Worm (Caenorhabditis elegans) whole organism, L2 larva: Measurements from ENCODE around the gene npr-10.
A peak's percentile ranks its signal among the peaks of the same experiment; 100 is the strongest.

Experiments
- F13H6.1 ChIP-seq: sonication (generic microtip); optimal IDR thresholded peaks from 2 replicates; lab custom pipeline; 2016; ENCODE audit warnings: missing genetic modification characterization, missing compliant biosample characterization
- Y55F3AM.14 ChIP-seq: fragments of 200-800 bp; sonication (Bioruptor generic); optimal IDR thresholded peaks from 2 replicates; lab custom pipeline; 2018; ENCODE audit warnings: mild to moderate bottlenecking, missing genetic modification characterization, missing compliant biosample characterization
- ZK546.5 ChIP-seq: sonication (generic microtip); optimal IDR thresholded peaks from 2 replicates; lab custom pipeline; 2017; ENCODE audit warnings: missing biosample characterization, missing genetic modification characterization
- ama-1 ChIP-seq: fragments of 150-350 bp; optimal IDR thresholded peaks from 2 replicates; lab custom pipeline; 2018; ENCODE audit warnings: inconsistent platforms
- blmp-1 ChIP-seq: sonication (generic microtip); optimal IDR thresholded peaks from 2 replicates; lab custom pipeline; 2017; ENCODE audit warnings: missing genetic modification characterization, mild to moderate bottlenecking, missing compliant biosample characterization, antibody characterized with exemption, moderate library complexity; ENCODE audit not compliant: insufficient read depth
- ceh-16 ChIP-seq: fragments of 150-350 bp; optimal IDR thresholded peaks from 2 replicates; lab custom pipeline; 2014; ENCODE audit warnings: missing biosample characterization, missing genetic modification characterization
- ceh-82 ChIP-seq: fragments of 150-350 bp; optimal IDR thresholded peaks from 2 replicates; lab custom pipeline; 2014; ENCODE audit warnings: missing biosample characterization, missing genetic modification characterization
- crh-2 ChIP-seq: sonication (generic microtip); optimal IDR thresholded peaks from 2 replicates; lab custom pipeline; 2017; ENCODE audit warnings: missing biosample characterization, missing genetic modification characterization
- dmd-4 ChIP-seq: sonication (generic microtip); optimal IDR thresholded peaks from 2 replicates; lab custom pipeline; 2017; ENCODE audit warnings: missing biosample characterization, missing genetic modification characterization
- elt-1 ChIP-seq: fragments of 150-350 bp; optimal IDR thresholded peaks from 2 replicates; lab custom pipeline; 2014; ENCODE audit warnings: missing biosample characterization, missing genetic modification characterization
- fos-1 ChIP-seq: fragments of 150-350 bp; optimal IDR thresholded peaks from 2 replicates; lab custom pipeline; 2014; ENCODE audit warnings: missing biosample characterization, missing genetic modification characterization
- gmeb-1 ChIP-seq: fragments of 150-350 bp; optimal IDR thresholded peaks from 2 replicates; lab custom pipeline; 2014; ENCODE audit warnings: missing biosample characterization, missing genetic modification characterization
- lin-11 ChIP-seq: fragments of 150-350 bp; sonication (generic microtip); optimal IDR thresholded peaks from 2 replicates; lab custom pipeline; 2014; ENCODE audit warnings: missing biosample characterization, missing genetic modification characterization, inconsistent platforms, mixed read lengths
- lin-13 ChIP-seq: fragments of 150-350 bp; optimal IDR thresholded peaks from 2 replicates; lab custom pipeline; 2014; ENCODE audit warnings: missing biosample characterization, missing genetic modification reagents, missing genetic modification characterization
- lin-39 ChIP-seq: fragments of 150-350 bp; optimal IDR thresholded peaks from 2 replicates; lab custom pipeline; 2014; ENCODE audit warnings: missing biosample characterization, missing genetic modification reagents, missing genetic modification characterization
- lsy-2 ChIP-seq, 2 experiments: fragments of 150-350 bp in 1 of 2; sonication (generic microtip) in 1 of 2; optimal IDR thresholded peaks; 2 replicates each; lab custom pipeline; 2014 to 2017; ENCODE audit warnings: missing biosample characterization in 2 of 2, missing genetic modification characterization in 2 of 2
- mab-5 ChIP-seq: fragments of 150-350 bp; optimal IDR thresholded peaks from 2 replicates; lab custom pipeline; 2014; ENCODE audit warnings: missing biosample characterization, missing genetic modification characterization
- mbf-1 ChIP-seq: sonication (generic microtip); optimal IDR thresholded peaks from 2 replicates; lab custom pipeline; 2017; ENCODE audit warnings: missing biosample characterization, missing genetic modification characterization
- nhr-10 ChIP-seq: sonication (generic microtip); optimal IDR thresholded peaks from 2 replicates; lab custom pipeline; 2017; ENCODE audit warnings: missing biosample characterization, missing genetic modification characterization
- nhr-12 ChIP-seq: fragments of 150-350 bp; optimal IDR thresholded peaks from 2 replicates; lab custom pipeline; 2014; ENCODE audit warnings: missing biosample characterization, missing genetic modification characterization
- nhr-21 ChIP-seq: fragments of 150-350 bp; optimal IDR thresholded peaks from 2 replicates; lab custom pipeline; 2014; ENCODE audit warnings: missing biosample characterization, missing genetic modification characterization
- nhr-23 ChIP-seq: fragments of 150-350 bp; optimal IDR thresholded peaks from 2 replicates; lab custom pipeline; 2014; ENCODE audit warnings: missing biosample characterization, missing genetic modification reagents, missing genetic modification characterization
- nhr-237 ChIP-seq: fragments of 150-350 bp; optimal IDR thresholded peaks from 2 replicates; lab custom pipeline; 2014; ENCODE audit warnings: missing biosample characterization, missing genetic modification characterization
- nhr-25 ChIP-seq: fragments of 150-350 bp; sonication (generic microtip); optimal IDR thresholded peaks from 3 replicates; lab custom pipeline; 2014; ENCODE audit warnings: missing biosample characterization, missing genetic modification characterization
- peb-1 ChIP-seq: fragments of 150-350 bp; optimal IDR thresholded peaks from 2 replicates; lab custom pipeline; 2014; ENCODE audit warnings: missing biosample characterization, missing genetic modification characterization
- sma-9 ChIP-seq, 2 experiments: fragments of 150-350 bp in 1 of 2; sonication (generic microtip) in 1 of 2; optimal IDR thresholded peaks; 2 replicates each; lab custom pipeline; 2014 to 2016; ENCODE audit warnings: missing genetic modification characterization in 2 of 2, mild to moderate bottlenecking in 1 of 2, missing biosample characterization in 1 of 2, missing compliant biosample characterization in 1 of 2, missing genetic modification reagents in 1 of 2, moderate library complexity in 1 of 2
- snpc-4 ChIP-seq: fragments of 150-350 bp; optimal IDR thresholded peaks from 2 replicates; lab custom pipeline; 2014; ENCODE audit warnings: missing biosample characterization, missing genetic modification characterization
- unc-55 ChIP-seq: fragments of 150-350 bp; sonication (generic microtip); optimal IDR thresholded peaks from 3 replicates; lab custom pipeline; 2014; ENCODE audit warnings: missing biosample characterization, missing genetic modification reagents, missing genetic modification characterization
- zag-1 ChIP-seq: fragments of 150-350 bp; optimal IDR thresholded peaks from 2 replicates; lab custom pipeline; 2014; ENCODE audit warnings: missing biosample characterization, missing genetic modification characterization
- ztf-11 ChIP-seq: sonication (generic microtip); optimal IDR thresholded peaks from 2 replicates; lab custom pipeline; 2017; ENCODE audit warnings: missing biosample characterization, missing genetic modification characterization
- ztf-4 ChIP-seq: fragments of 150-350 bp; optimal IDR thresholded peaks from 2 replicates; lab custom pipeline; 2014; ENCODE audit warnings: missing biosample characterization, missing genetic modification characterization

The npr-10 gene

DNA sequence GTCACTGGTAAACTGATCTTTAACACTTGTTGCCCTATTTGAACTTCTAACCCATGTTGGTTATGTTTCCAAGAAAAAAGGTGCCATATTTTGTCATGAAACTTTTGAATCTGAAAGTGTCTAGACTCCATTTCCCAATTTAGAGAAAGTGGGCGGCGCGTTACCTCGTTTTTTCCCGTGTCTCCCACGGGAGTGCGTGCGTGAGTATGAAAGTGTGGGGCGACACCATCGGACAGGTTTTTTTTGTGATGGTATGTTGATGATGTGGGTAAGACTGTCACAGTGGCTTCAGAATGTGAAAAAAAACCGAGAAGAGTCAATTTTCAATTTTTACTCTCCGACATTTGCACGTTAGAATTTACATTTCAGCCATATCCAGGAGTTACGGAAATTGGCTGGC is 26.8 kb downstream of the npr-10 start:
- TF ChIP-seq nhr-25 (tag; lab: Kevin White, UChicago) (peak; percentile 64), ama-1 (lab: Kevin White, UChicago) (no peak), blmp-1 (tag; lab: Kevin White, UChicago) (peak; percentile 16)

DNA sequence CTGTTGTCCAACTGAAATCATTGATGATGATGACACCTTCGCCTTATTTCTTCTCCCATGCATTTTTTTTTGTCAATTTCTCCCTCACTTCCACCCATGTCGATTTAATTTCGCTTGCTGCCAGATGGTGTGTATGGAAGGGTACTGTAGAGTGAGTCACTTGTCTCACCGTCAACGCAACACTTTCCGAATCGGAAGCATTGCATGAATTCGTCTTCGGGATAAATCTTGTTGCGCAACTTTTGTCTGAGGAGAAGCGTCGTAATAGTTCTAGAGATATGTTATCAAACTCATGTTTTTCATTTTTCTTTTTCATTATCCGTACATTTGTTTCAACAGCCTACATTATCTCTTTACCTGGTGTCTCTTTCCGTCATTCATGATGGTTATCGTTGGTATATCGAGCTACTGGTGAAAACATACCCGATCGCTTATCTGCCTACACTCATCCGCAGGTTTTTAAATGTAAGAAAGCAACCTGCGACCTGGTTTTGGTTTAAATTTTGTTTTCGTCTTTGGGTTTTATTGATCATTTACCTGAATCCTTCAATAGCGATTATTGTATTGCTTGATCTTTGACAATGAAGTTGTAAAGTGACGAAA is 27.9 kb downstream of the npr-10 start:
- no peak for TF ChIP-seq ztf-4 (tag; lab: Kevin White, UChicago)
- TF ChIP-seq nhr-25 (tag; lab: Kevin White, UChicago), result peak; percentile 69
- TF ChIP-seq Y55F3AM.14 (GFP tag; lab: Kevin White, UChicago), result no peak
- no peak for TF ChIP-seq nhr-237 (tag; lab: Kevin White, UChicago)
- peak; percentile 32 for TF ChIP-seq elt-1 (tag; lab: Kevin White, UChicago)
- TF ChIP-seq lin-13 (GFP tag; lab: Kevin White, UChicago), result no peak
- peak in 1 of 2 experiments; percentile 14 for TF ChIP-seq lsy-2 (tag; optimal IDR thresholded peaks at IDR 0.05; lab: Kevin White, UChicago)
- peak; percentile 65 for TF ChIP-seq ceh-16 (tag; lab: Kevin White, UChicago)
- no peak for TF ChIP-seq crh-2 (tag; lab: Kevin White, UChicago)
- no peak for TF ChIP-seq snpc-4 (tag; lab: Kevin White, UChicago)
- no peak for TF ChIP-seq mbf-1
- TF ChIP-seq mab-5, result no peak
- TF ChIP-seq nhr-23, result no peak
- peak; percentile 15 for TF ChIP-seq sma-9 (GFP tag; optimal IDR thresholded peaks at IDR 0.05; lab: Kevin White, UChicago)
- TF ChIP-seq sma-9 (tag; optimal IDR thresholded peaks at IDR 0.05; lab: Kevin White, UChicago), result no peak

DNA sequence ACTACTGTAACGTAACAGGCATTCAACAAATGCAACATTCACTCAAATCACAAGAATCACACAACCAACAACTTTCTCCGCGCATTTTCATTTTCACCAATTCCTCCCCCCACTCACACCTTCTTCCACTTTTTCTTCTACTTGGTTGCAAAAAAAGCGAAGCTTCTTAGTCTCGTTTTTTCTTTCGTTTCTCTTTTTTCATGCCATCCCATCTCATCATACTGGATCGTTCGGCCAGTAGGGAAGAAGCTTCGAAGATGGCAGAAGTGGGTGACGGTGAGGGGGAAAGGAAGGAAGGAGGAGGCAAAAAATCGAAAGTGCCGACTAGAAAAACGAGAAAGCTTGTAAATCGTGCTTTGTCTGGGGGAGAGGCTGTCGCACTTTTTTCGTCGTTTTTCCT is 29.4 kb downstream of the npr-10 start:
- TF ChIP-seq peb-1 (tag; lab: Kevin White, UChicago) (no peak), nhr-25 (tag; lab: Kevin White, UChicago) (peak; percentile 49), ztf-4 (tag; lab: Kevin White, UChicago) (no peak), nhr-23 (no peak), mab-5 (no peak), ceh-82 (tag; lab: Kevin White, UChicago) (no peak), unc-55 (GFP tag; lab: Kevin White, UChicago) (no peak), F13H6.1 (tag; lab: Kevin White, UChicago) (no peak), lin-11 (tag; lab: Kevin White, UChicago) (no peak), lin-13 (GFP tag; lab: Kevin White, UChicago) (no peak), ztf-11 (tag; lab: Kevin White, UChicago) (no peak), blmp-1 (tag; lab: Kevin White, UChicago) (peak; percentile 71), mbf-1 (no peak), snpc-4 (tag; lab: Kevin White, UChicago) (no peak), lin-39 (tag; lab: Kevin White, UChicago) (no peak), nhr-10 (tag; lab: Kevin White, UChicago) (no peak), elt-1 (tag; lab: Kevin White, UChicago) (no peak)

DNA sequence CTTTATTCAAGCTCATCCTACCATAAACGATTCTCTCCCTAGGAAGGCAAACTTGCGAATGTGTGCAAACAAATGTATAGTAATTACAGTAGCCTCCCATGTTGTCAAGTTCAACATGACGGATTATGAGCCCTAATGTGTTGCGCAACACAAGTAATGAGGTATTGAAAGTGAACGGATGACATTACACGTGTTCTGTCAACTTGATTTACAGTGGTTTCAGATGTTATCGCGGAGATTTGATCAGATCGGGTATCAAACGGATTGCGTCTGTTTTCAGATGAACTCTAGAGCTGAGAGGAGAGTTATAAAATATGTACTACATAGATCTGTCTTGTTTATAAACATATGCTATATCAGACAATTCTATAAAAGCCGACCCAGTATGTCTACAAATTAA is 30.2 kb downstream of the npr-10 start:
- TF ChIP-seq zag-1 (no peak), nhr-25 (tag; lab: Kevin White, UChicago) (peak; percentile 4), dmd-4 (no peak), lin-13 (GFP tag; lab: Kevin White, UChicago) (no peak), fos-1 (tag; lab: Kevin White, UChicago) (no peak)

DNA sequence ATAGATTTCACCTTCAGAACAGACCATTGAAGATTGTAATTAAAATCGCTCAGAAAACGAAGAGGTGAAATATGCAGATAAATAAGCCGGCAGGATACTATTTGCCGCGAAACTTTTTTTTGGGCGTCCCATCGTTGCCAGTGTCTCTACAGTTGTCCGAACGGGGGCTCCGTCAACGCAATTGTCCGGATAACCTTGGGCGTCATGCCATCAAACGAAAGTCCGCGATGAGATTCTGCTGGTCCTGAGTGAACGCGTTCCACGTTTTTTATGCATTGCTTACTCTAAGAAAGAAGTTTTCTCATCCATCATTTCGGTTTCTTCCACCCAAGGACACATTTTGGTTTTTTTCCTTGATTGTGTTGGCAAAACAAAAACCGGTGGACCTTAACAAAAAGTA is 31.7 kb downstream of the npr-10 start:
- TF ChIP-seq elt-1 (tag; lab: Kevin White, UChicago) (no peak), ZK546.5 (tag; lab: Kevin White, UChicago) (no peak), fos-1 (tag; lab: Kevin White, UChicago) (no peak), nhr-23 (no peak), nhr-21 (tag; lab: Kevin White, UChicago) (no peak), crh-2 (tag; lab: Kevin White, UChicago) (no peak), gmeb-1 (tag; lab: Kevin White, UChicago) (no peak), ztf-4 (tag; lab: Kevin White, UChicago) (no peak)

DNA sequence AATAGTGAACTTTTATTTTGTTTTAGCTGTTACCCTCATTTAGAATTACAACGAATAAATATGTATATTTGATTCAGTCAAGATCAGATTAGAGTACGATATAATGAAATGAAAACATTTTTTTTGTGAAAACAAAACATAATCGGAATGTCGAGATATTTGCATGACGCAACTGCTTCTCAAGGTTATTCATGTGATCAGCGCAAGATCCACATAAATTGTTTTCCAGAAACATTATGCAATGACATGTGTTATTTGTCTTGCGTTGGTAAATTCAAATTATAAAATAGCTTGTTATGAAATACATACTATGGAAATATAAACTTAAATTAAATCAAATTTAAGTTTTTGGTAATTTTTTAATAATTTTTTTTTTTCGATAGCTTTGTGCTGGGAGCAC is 32.9 kb downstream of the npr-10 start:
- TF ChIP-seq blmp-1 (tag; lab: Kevin White, UChicago) (no peak), nhr-12 (tag; lab: Kevin White, UChicago) (no peak), nhr-25 (tag; lab: Kevin White, UChicago) (peak; percentile 78)
